Fruit fly (Drosophila melanogaster) whole organism, adult: ENCODE data around the gene Pgant4.

Source experiments
- CG11617 ChIP-seq: fragments of 200-800 bp; sonication (Bioruptor generic); optimal IDR thresholded peaks from 2 replicates; lab custom pipeline; 2017; ENCODE audit warnings: mild to moderate bottlenecking, missing biosample characterization, missing genetic modification reagents, missing genetic modification characterization
- CG14711 ChIP-seq: fragments of 200-800 bp; sonication (Bioruptor generic); optimal IDR thresholded peaks from 2 replicates; lab custom pipeline; 2018; ENCODE audit warnings: missing biosample characterization, mild to moderate bottlenecking, missing genetic modification characterization, moderate library complexity
- CG1620 ChIP-seq: fragments of 200-800 bp; sonication (Bioruptor generic); optimal IDR thresholded peaks from 2 replicates; lab custom pipeline; 2016; ENCODE audit warnings: missing biosample characterization, missing genetic modification characterization
- CG33017 ChIP-seq: fragments of 200-800 bp; sonication (Bioruptor generic); optimal IDR thresholded peaks from 2 replicates; lab custom pipeline; 2018; ENCODE audit warnings: missing biosample characterization, mild to moderate bottlenecking, missing genetic modification characterization, moderate library complexity
- CG7045 ChIP-seq: fragments of 200-800 bp; sonication (Bioruptor generic); optimal IDR thresholded peaks from 2 replicates; lab custom pipeline; 2017; ENCODE audit warnings: missing biosample characterization, mild to moderate bottlenecking, missing genetic modification characterization
- Clk ChIP-seq: fragments of 200-800 bp; sonication (Bioruptor generic); optimal IDR thresholded peaks from 2 replicates; lab custom pipeline; 2017; ENCODE audit warnings: missing biosample characterization, missing genetic modification characterization
- Hr96 ChIP-seq: fragments of 200-800 bp; sonication (Bioruptor generic); optimal IDR thresholded peaks from 2 replicates; lab custom pipeline; 2016; ENCODE audit warnings: missing biosample characterization, missing genetic modification characterization
- Mnt ChIP-seq: fragments of 200-800 bp; sonication (Bioruptor generic); optimal IDR thresholded peaks from 2 replicates; lab custom pipeline; 2016; ENCODE audit warnings: missing biosample characterization, mild to moderate bottlenecking, missing genetic modification characterization
- cic ChIP-seq: fragments of 200-800 bp; sonication (Bioruptor generic); optimal IDR thresholded peaks from 2 replicates; lab custom pipeline; 2017; ENCODE audit warnings: missing biosample characterization, mild to moderate bottlenecking, missing genetic modification characterization, moderate library complexity
- pad ChIP-seq: fragments of 200-800 bp; sonication (Bioruptor generic); optimal IDR thresholded peaks from 3 replicates; lab custom pipeline; 2017; ENCODE audit warnings: missing biosample characterization, missing genetic modification characterization, mild to moderate bottlenecking, moderate library complexity, missing genetic modification reagents
- tj ChIP-seq: fragments of 200-800 bp; sonication (Bioruptor generic); optimal IDR thresholded peaks from 3 replicates; lab custom pipeline; 2017; ENCODE audit warnings: missing biosample characterization, mild to moderate bottlenecking, missing genetic modification characterization, moderate library complexity

dm6 chr2L:3483672-3484071, 11.3 kb downstream of the Pgant4 start:
- TF ChIP-seq pad (GFP tag; lab: Kevin White, UChicago), result no peak
- no peak for TF ChIP-seq cic (GFP tag; lab: Kevin White, UChicago)
- no peak for TF ChIP-seq tj
- TF ChIP-seq Mnt (GFP tag; lab: Kevin White, UChicago), result no peak
- TF ChIP-seq Hr96 (GFP tag; lab: Kevin White, UChicago), result no peak
- TF ChIP-seq CG33017, result no peak
- TF ChIP-seq CG1620 (GFP tag; lab: Kevin White, UChicago), result no peak
- TF ChIP-seq Clk, result no peak
- TF ChIP-seq CG7045 (GFP tag; lab: Kevin White, UChicago), result no peak
- TF ChIP-seq CG14711 (tag; lab: Kevin White, UChicago), result no peak
- TF ChIP-seq CG11617, result no peak
